Fruit fly (Drosophila melanogaster) whole organism, wandering third instar larva: ENCODE data around the gene CG34012.
"Not testable (repeated sequence)": the region's sequence is repeated elsewhere in the genome, so short reads cannot be mapped to it uniquely, and the experiment has no call there.

Experiments used
- brk ChIP-seq: fragments of 200-800 bp; sonication (Bioruptor generic); optimal IDR thresholded peaks from 2 replicates; lab custom pipeline; 2016; ENCODE audit warnings: missing biosample characterization, mild to moderate bottlenecking, missing genetic modification characterization
- dmrt93B ChIP-seq: fragments of 200-800 bp; sonication (Bioruptor generic); optimal IDR thresholded peaks from 2 replicates; lab custom pipeline; 2018; ENCODE audit warnings: missing biosample characterization, mild to moderate bottlenecking, missing genetic modification characterization

dm6 chr3L:11134886-11135285 lies 25.6 kb upstream of the CG34012 start, which contains the start of gene CG14143:
- TF ChIP-seq dmrt93B, brk (GFP tag; lab: Kevin White, UChicago): not testable (repeated sequence)
